Worm (Caenorhabditis elegans): ENCODE results near the gene F01D5.3.

ce11 chrII:14038331-14038730, 38.4 kb upstream of the F01D5.3 start:
- TF ChIP-seq mab-5 (tag; optimal IDR thresholded peaks at IDR 0.05) (no peak), dmd-4 (tag; optimal IDR thresholded peaks at IDR 0.05) (no peak), ceh-16 (tag; optimal IDR thresholded peaks at IDR 0.05) (no peak), unc-62 (GFP tag; optimal IDR thresholded peaks at IDR 0.05) (no peak), lsy-2 (tag; optimal IDR thresholded peaks at IDR 0.05) (no peak), zag-1 (tag; optimal IDR thresholded peaks at IDR 0.05) (no peak), nhr-77 (tag; optimal IDR thresholded peaks at IDR 0.05) (no peak), unc-55 (GFP tag; optimal IDR thresholded peaks at IDR 0.05) (no peak)

All from whole organism, L2 larva.